Worm (Caenorhabditis elegans) whole organism, L4 larva: ENCODE results near the gene tbc-20.
"Not testable (repeated sequence)": the region's sequence is repeated elsewhere in the genome, so short reads cannot be mapped to it uniquely, and the experiment has no call there.

Experiments used
- F26F4.8 ChIP-seq: fragments of 200-800 bp; sonication (Bioruptor generic); conservative IDR thresholded peaks from 2 replicates; pipeline ENCODE4 v1.3.6; 2022; ENCODE audit warnings: missing genetic modification characterization, missing compliant biosample characterization
- F44E2.7 ChIP-seq: fragments of 200-800 bp; sonication (Bioruptor generic); IDR thresholded peaks from 2 replicates; pipeline ENCODE4 v2.1.2; 2022; ENCODE audit warnings: missing genetic modification characterization, missing compliant biosample characterization
- Y48G9A.11 ChIP-seq: fragments of 200-800 bp; sonication (Bioruptor generic); IDR thresholded peaks from 2 replicates; pipeline ENCODE4 v1.3.6; 2022; ENCODE audit warnings: missing genetic modification reagents, missing genetic modification characterization, missing compliant biosample characterization
- Y5F2A.4 ChIP-seq: fragments of 200-800 bp; sonication (Bioruptor generic); optimal IDR thresholded peaks from 2 replicates; lab custom pipeline; 2018; ENCODE audit warnings: mild to moderate bottlenecking, missing genetic modification characterization, missing compliant biosample characterization
- Y75B8A.6 ChIP-seq: fragments of 200-800 bp; sonication (Bioruptor generic); IDR thresholded peaks from 2 replicates; pipeline ENCODE4 v1.3.6; 2022; ENCODE audit warnings: missing genetic modification reagents, missing genetic modification characterization, missing compliant biosample characterization
- aha-1 ChIP-seq: fragments of 150-350 bp; peaks from one replicate; lab custom pipeline; 2014; ENCODE audit warnings: missing biosample characterization, missing genetic modification characterization
- arid-1 ChIP-seq: fragments of 200-800 bp; sonication (Bioruptor generic); conservative IDR thresholded peaks from 2 replicates; pipeline ENCODE4 v1.3.6; 2022; ENCODE audit warnings: missing genetic modification reagents, missing genetic modification characterization, missing compliant biosample characterization
- attf-4 ChIP-seq: sonication (generic microtip); optimal IDR thresholded peaks from 3 replicates; lab custom pipeline; 2017; ENCODE audit warnings: missing biosample characterization, missing genetic modification characterization
- ceh-82 ChIP-seq: sonication (generic microtip); optimal IDR thresholded peaks from 2 replicates; lab custom pipeline; 2017; ENCODE audit warnings: missing biosample characterization, missing genetic modification characterization
- daf-8 ChIP-seq: fragments of 200-800 bp; sonication (Bioruptor generic); IDR thresholded peaks from 2 replicates; pipeline ENCODE4 v1.3.6; 2022; ENCODE audit warnings: missing genetic modification characterization, missing compliant biosample characterization
- dmd-6 ChIP-seq: fragments of 200-800 bp; sonication (Bioruptor generic); IDR thresholded peaks from 2 replicates; pipeline ENCODE4 v1.3.6; 2022; ENCODE audit warnings: missing genetic modification reagents, missing genetic modification characterization, missing compliant biosample characterization
- dve-1 ChIP-seq: sonication (generic microtip); optimal IDR thresholded peaks from 2 replicates; lab custom pipeline; 2017; ENCODE audit warnings: antibody characterized with exemption, mild to moderate bottlenecking, missing genetic modification characterization, missing compliant biosample characterization; ENCODE audit not compliant: insufficient read depth
- egl-43 ChIP-seq: fragments of 200-800 bp; sonication (Bioruptor generic); IDR thresholded peaks from 2 replicates; pipeline ENCODE4 v1.3.6; 2022; ENCODE audit warnings: missing genetic modification reagents, missing genetic modification characterization, missing compliant biosample characterization
- fos-1 ChIP-seq: fragments of 150-350 bp; optimal IDR thresholded peaks from 2 replicates; lab custom pipeline; 2014; ENCODE audit warnings: missing biosample characterization, missing genetic modification characterization
- gei-8 ChIP-seq: fragments of 200-800 bp; sonication (Bioruptor generic); optimal IDR thresholded peaks from 2 replicates; lab custom pipeline; 2018; ENCODE audit warnings: mild to moderate bottlenecking, missing genetic modification characterization, missing compliant biosample characterization
- hif-1 ChIP-seq, 2 experiments: sonication (generic microtip); optimal IDR thresholded peaks; 2 replicates each; lab custom pipeline; 2016 to 2017; ENCODE audit warnings: missing compliant biosample characterization in 2 of 2, missing genetic modification characterization in 2 of 2, missing genetic modification reagents in 2 of 2, missing genotype in 2 of 2, mild to moderate bottlenecking in 1 of 2
- hmg-1.1 ChIP-seq: fragments of 200-800 bp; sonication (Bioruptor generic); IDR thresholded peaks from 2 replicates; pipeline ENCODE4 v1.3.6; 2022; ENCODE audit warnings: missing genetic modification reagents, missing genetic modification characterization, missing compliant biosample characterization
- jun-1 ChIP-seq: fragments of 150-350 bp; optimal IDR thresholded peaks from 2 replicates; lab custom pipeline; 2014; ENCODE audit warnings: missing biosample characterization, missing genetic modification reagents, missing genetic modification characterization
- lim-7 ChIP-seq: fragments of 200-800 bp; sonication (Bioruptor generic); IDR thresholded peaks from 2 replicates; pipeline ENCODE4 v1.3.6; 2022; ENCODE audit warnings: missing genetic modification characterization, missing compliant biosample characterization
- lin-29 ChIP-seq: fragments of 200-800 bp; sonication (Bioruptor generic); IDR thresholded peaks from 2 replicates; pipeline ENCODE4 v1.3.6; 2022; ENCODE audit warnings: missing genetic modification reagents, missing genetic modification characterization, missing compliant biosample characterization
- lin-38 ChIP-seq: fragments of 200-800 bp; sonication (Bioruptor generic); IDR thresholded peaks from 2 replicates; pipeline ENCODE4 v1.3.6; 2022; ENCODE audit warnings: missing genetic modification reagents, missing genetic modification characterization, missing compliant biosample characterization
- lin-39 ChIP-seq: fragments of 150-350 bp; optimal IDR thresholded peaks from 2 replicates; lab custom pipeline; 2014; ENCODE audit warnings: missing biosample characterization, missing genetic modification reagents, missing genetic modification characterization
- lir-3 ChIP-seq: sonication (generic microtip); optimal IDR thresholded peaks from 2 replicates; lab custom pipeline; 2016; ENCODE audit warnings: mild to moderate bottlenecking, missing genetic modification characterization, missing compliant biosample characterization
- madf-5 ChIP-seq, 2 experiments: fragments of 200-800 bp; sonication (Bioruptor generic); IDR thresholded peaks; 2 replicates each; pipeline ENCODE4 v1.3.6; 2022; ENCODE audit warnings: missing compliant biosample characterization in 2 of 2, missing genetic modification characterization in 2 of 2
- mdt-29 ChIP-seq: fragments of 200-800 bp; sonication (Bioruptor generic); IDR thresholded peaks from 2 replicates; pipeline ENCODE4 v1.3.6; 2022; ENCODE audit warnings: missing genetic modification reagents, missing genetic modification characterization, missing compliant biosample characterization
- mes-2 ChIP-seq: sonication (generic microtip); optimal IDR thresholded peaks from 2 replicates; lab custom pipeline; 2016; ENCODE audit warnings: missing genotype, mild to moderate bottlenecking, missing genetic modification characterization, missing compliant biosample characterization; ENCODE audit not compliant: poor library complexity, severe bottlenecking
- nhr-25 ChIP-seq: sonication (generic microtip); optimal IDR thresholded peaks from 2 replicates; lab custom pipeline; 2017; ENCODE audit warnings: missing genetic modification characterization, mild to moderate bottlenecking, missing compliant biosample characterization, antibody characterized with exemption, moderate library complexity, borderline replicate concordance; ENCODE audit not compliant: insufficient read depth
- nhr-28 ChIP-seq: fragments of 150-350 bp; optimal IDR thresholded peaks from 2 replicates; lab custom pipeline; 2014; ENCODE audit warnings: missing biosample characterization, missing genetic modification characterization
- nhr-48 ChIP-seq: sonication (generic microtip); optimal IDR thresholded peaks from 2 replicates; lab custom pipeline; 2016; ENCODE audit warnings: mild to moderate bottlenecking, missing genetic modification characterization, missing compliant biosample characterization
- nhr-76 ChIP-seq: fragments of 150-350 bp; optimal IDR thresholded peaks from 2 replicates; lab custom pipeline; 2014; ENCODE audit warnings: missing biosample characterization, missing genetic modification characterization
- pha-4 ChIP-seq, 2 experiments: fragments of 150-350 bp in 1 of 2; fragments of 200-800 bp in 1 of 2; sonication (Bioruptor generic) in 1 of 2; IDR thresholded peaks in 1 of 2; optimal IDR thresholded peaks in 1 of 2; 2 replicates each; pipeline versions ENCODE4 v1.3.6 to Lab custom; 2014 to 2022; ENCODE audit warnings: missing genetic modification characterization in 2 of 2, missing genetic modification reagents in 2 of 2, missing biosample characterization in 1 of 2, missing compliant biosample characterization in 1 of 2
- pqm-1 ChIP-seq: sonication (generic microtip); optimal IDR thresholded peaks from 2 replicates; lab custom pipeline; 2017; ENCODE audit warnings: missing biosample characterization, missing genetic modification characterization
- tag-97 ChIP-seq: fragments of 200-800 bp; sonication (Bioruptor generic); IDR thresholded peaks from 2 replicates; pipeline ENCODE4 v1.3.6; 2022; ENCODE audit warnings: missing genetic modification characterization, missing compliant biosample characterization
- tra-1 ChIP-seq: fragments of 200-800 bp; sonication (Bioruptor generic); IDR thresholded peaks from 2 replicates; pipeline ENCODE4 v1.3.6; 2022; ENCODE audit warnings: missing genetic modification reagents, missing genetic modification characterization, missing compliant biosample characterization
- unc-130 ChIP-seq: sonication (generic microtip); optimal IDR thresholded peaks from 2 replicates; lab custom pipeline; 2016; ENCODE audit warnings: missing genetic modification reagents, missing genetic modification characterization, missing compliant biosample characterization
- vab-7 ChIP-seq: fragments of 200-800 bp; sonication (Bioruptor generic); IDR thresholded peaks from 2 replicates; pipeline ENCODE4 v1.3.6; 2022; ENCODE audit warnings: missing genetic modification reagents, missing genetic modification characterization, missing compliant biosample characterization
- zip-2 ChIP-seq: fragments of 150-350 bp; optimal IDR thresholded peaks from 2 replicates; lab custom pipeline; 2014; ENCODE audit warnings: missing biosample characterization, missing genetic modification characterization
- ztf-11 ChIP-seq: fragments of 150-350 bp; optimal IDR thresholded peaks from 2 replicates; lab custom pipeline; 2014; ENCODE audit warnings: missing biosample characterization, missing genetic modification characterization
- ztf-7 ChIP-seq: fragments of 150-350 bp; optimal IDR thresholded peaks from 2 replicates; lab custom pipeline; 2014; ENCODE audit warnings: missing biosample characterization, missing genetic modification characterization

The tbc-20 gene

ce11 chrII:14801086-14801531 lies 2.8 kb downstream of the tbc-20 start (continued):
- TF ChIP-seq dve-1 (tag; lab: Kevin White, UChicago) (peak; percentile 76), lin-29 (GFP tag; lab: Robert Waterston, UW) (no peak), F26F4.8 (no peak), lin-39 (tag; lab: Kevin White, UChicago) (no peak), fos-1 (no peak), nhr-28 (tag; lab: Kevin White, UChicago) (peak; percentile 8), lir-3 (no peak), gei-8 (GFP tag; lab: Kevin White, UChicago) (no peak), F44E2.7 (GFP tag; lab: Robert Waterston, UW) (no peak), unc-130 (GFP tag; lab: Kevin White, UChicago) (no peak), Y5F2A.4 (GFP tag; lab: Kevin White, UChicago) (no peak), hif-1 (tag; optimal IDR thresholded peaks at IDR 0.05; lab: Kevin White, UChicago) (peak in 1 of 2 experiments; percentile 22), ztf-11 (tag; lab: Kevin White, UChicago) (no peak), pqm-1 (tag; lab: Kevin White, UChicago) (no peak), aha-1 (peak; percentile 75), zip-2 (tag; lab: Kevin White, UChicago) (peak; percentile 39), ztf-7 (peak; percentile 39), attf-4 (no peak), nhr-48 (no peak), jun-1 (tag; lab: Kevin White, UChicago) (no peak), nhr-76 (tag; lab: Kevin White, UChicago) (no peak), tra-1 (GFP tag; lab: Robert Waterston, UW) (no peak), tag-97 (no peak), vab-7 (GFP tag; lab: Robert Waterston, UW) (peak; percentile 53; the same call in 1 of the 2 replicates), ceh-82 (tag; lab: Kevin White, UChicago) (no peak), nhr-25 (tag; lab: Kevin White, UChicago) (no peak), daf-8 (GFP tag; lab: Robert Waterston, UW) (no peak)

ce11 chrII:14802527-14802926 lies 4.3 kb downstream of the tbc-20 start:
- TF ChIP-seq mdt-29 (0 out of 2 replicates have a peak, but pooled peaks have one; percentile 56), madf-5 (GFP tag; IDR thresholded peaks at IDR 0.05; lab: Robert Waterston, UW) (0 out of 4 replicates have a peak, but pooled peaks of 1 of the 2 experiments have one; percentile 58), lim-7 (peak; percentile 11; the same call in 1 of the 2 replicates), pha-4 (GFP tag; IDR thresholded peaks at IDR 0.05; lab: Robert Waterston, UW) (peak; percentile 46; the same call in 1 of the 2 replicates), hmg-1.1 (GFP tag; lab: Robert Waterston, UW) (0 out of 2 replicates have a peak, but pooled peaks have one; percentile 17), arid-1 (GFP tag; lab: Robert Waterston, UW) (peak; percentile 39; the same call in 1 of the 2 replicates), F26F4.8 (0 out of 2 replicates have a peak, but pooled peaks have one; percentile 47), Y48G9A.11 (peak; percentile 9; the same call in 1 of the 2 replicates), mes-2 (tag; lab: Kevin White, UChicago) (peak; percentile 21), egl-43 (GFP tag; lab: Robert Waterston, UW) (peak; percentile 58; the same call in 1 of the 2 replicates), Y75B8A.6 (GFP tag; lab: Robert Waterston, UW) (0 out of 2 replicates have a peak, but pooled peaks have one; percentile 32), vab-7 (GFP tag; lab: Robert Waterston, UW) (peak; percentile 57), dmd-6 (GFP tag; lab: Robert Waterston, UW) (0 out of 2 replicates have a peak, but pooled peaks have one; percentile 8), lin-38 (GFP tag; lab: Robert Waterston, UW) (peak; percentile 65)
- not testable (repeated sequence) for TF ChIP-seq pha-4 (tag; optimal IDR thresholded peaks at IDR 0.05; lab: Kevin White, UChicago)
